Worm (Caenorhabditis elegans) whole organism, L4 larva: ENCODE results near the gene Y110A2AL.4.
"Not testable (repeated sequence)": the region's sequence is repeated elsewhere in the genome, so short reads cannot be mapped to it uniquely, and the experiment has no call there.

Experiments
- F37D6.2 ChIP-seq: sonication (generic microtip); optimal IDR thresholded peaks from 2 replicates; lab custom pipeline; 2016; ENCODE audit warnings: mild to moderate bottlenecking, missing genetic modification characterization, missing compliant biosample characterization
- F44E2.7 ChIP-seq: fragments of 200-800 bp; sonication (Bioruptor generic); IDR thresholded peaks from 2 replicates; pipeline ENCODE4 v2.1.2; 2022; ENCODE audit warnings: missing genetic modification characterization, missing compliant biosample characterization
- F49E8.2 ChIP-seq: sonication (generic microtip); optimal IDR thresholded peaks from 2 replicates; lab custom pipeline; 2016; ENCODE audit warnings: missing compliant biosample characterization, mild to moderate bottlenecking, missing genetic modification characterization, borderline replicate concordance
- R02D3.7 ChIP-seq: fragments of 150-350 bp; sonication (generic microtip); optimal IDR thresholded peaks from 3 replicates; lab custom pipeline; 2014; ENCODE audit warnings: missing biosample characterization, missing genetic modification characterization
- T20F7.1 ChIP-seq: fragments of 200-800 bp; sonication (Bioruptor generic); optimal IDR thresholded peaks from 2 replicates; lab custom pipeline; 2018; ENCODE audit warnings: mild to moderate bottlenecking, missing genetic modification characterization, missing compliant biosample characterization
- Y105C5A.15 ChIP-seq: fragments of 200-800 bp; sonication (Bioruptor generic); IDR thresholded peaks from 2 replicates; pipeline ENCODE4 v1.3.6; 2022; ENCODE audit warnings: missing genetic modification characterization, missing compliant biosample characterization
- Y5F2A.4 ChIP-seq: fragments of 200-800 bp; sonication (Bioruptor generic); optimal IDR thresholded peaks from 2 replicates; lab custom pipeline; 2018; ENCODE audit warnings: mild to moderate bottlenecking, missing genetic modification characterization, missing compliant biosample characterization
- Y75B8A.6 ChIP-seq: fragments of 200-800 bp; sonication (Bioruptor generic); IDR thresholded peaks from 2 replicates; pipeline ENCODE4 v1.3.6; 2022; ENCODE audit warnings: missing genetic modification reagents, missing genetic modification characterization, missing compliant biosample characterization
- aha-1 ChIP-seq: fragments of 150-350 bp; peaks from one replicate; lab custom pipeline; 2014; ENCODE audit warnings: missing biosample characterization, missing genetic modification characterization
- aly-2 ChIP-seq: sonication (generic microtip); optimal IDR thresholded peaks from 2 replicates; lab custom pipeline; 2018; ENCODE audit warnings: missing biosample characterization, missing genetic modification characterization
- ceh-28 ChIP-seq: fragments of 150-350 bp; optimal IDR thresholded peaks from 2 replicates; lab custom pipeline; 2014; ENCODE audit warnings: missing biosample characterization, missing genetic modification reagents, missing genetic modification characterization
- ceh-32 ChIP-seq: sonication (generic microtip); optimal IDR thresholded peaks from 2 replicates; lab custom pipeline; 2016; ENCODE audit warnings: mild to moderate bottlenecking, missing genetic modification characterization, missing compliant biosample characterization; ENCODE audit not compliant: poor library complexity
- ceh-62 ChIP-seq: sonication (generic microtip); optimal IDR thresholded peaks from 2 replicates; lab custom pipeline; 2017; ENCODE audit warnings: missing biosample characterization, missing genetic modification characterization
- ces-1 ChIP-seq: fragments of 150-350 bp; sonication (generic microtip); optimal IDR thresholded peaks from 4 replicates; lab custom pipeline; 2014; ENCODE audit warnings: missing biosample characterization, missing genetic modification reagents, missing genetic modification characterization
- cey-2 ChIP-seq: sonication (generic microtip); optimal IDR thresholded peaks from 3 replicates; lab custom pipeline; 2017; ENCODE audit warnings: missing genetic modification characterization, mild to moderate bottlenecking, missing compliant biosample characterization, antibody characterized with exemption, borderline replicate concordance; ENCODE audit not compliant: insufficient read depth
- daf-19 ChIP-seq: fragments of 200-800 bp; sonication (Bioruptor generic); conservative IDR thresholded peaks from 2 replicates; pipeline ENCODE4 v1.3.6; 2022; ENCODE audit warnings: missing genetic modification characterization, missing compliant biosample characterization
- dmd-9 ChIP-seq: fragments of 200-800 bp; sonication (Bioruptor generic); IDR thresholded peaks from 2 replicates; pipeline ENCODE4 v1.3.6; 2022; ENCODE audit warnings: missing genetic modification reagents, missing genetic modification characterization, missing compliant biosample characterization
- dve-1 ChIP-seq: sonication (generic microtip); optimal IDR thresholded peaks from 2 replicates; lab custom pipeline; 2017; ENCODE audit warnings: antibody characterized with exemption, mild to moderate bottlenecking, missing genetic modification characterization, missing compliant biosample characterization; ENCODE audit not compliant: insufficient read depth
- hif-1 ChIP-seq, 2 experiments: sonication (generic microtip); optimal IDR thresholded peaks; 2 replicates each; lab custom pipeline; 2016 to 2017; ENCODE audit warnings: missing compliant biosample characterization in 2 of 2, missing genetic modification characterization in 2 of 2, missing genetic modification reagents in 2 of 2, missing genotype in 2 of 2, mild to moderate bottlenecking in 1 of 2
- lim-7 ChIP-seq: fragments of 200-800 bp; sonication (Bioruptor generic); IDR thresholded peaks from 2 replicates; pipeline ENCODE4 v1.3.6; 2022; ENCODE audit warnings: missing genetic modification characterization, missing compliant biosample characterization
- lin-1 ChIP-seq: fragments of 200-800 bp; sonication (Bioruptor generic); IDR thresholded peaks from 2 replicates; pipeline ENCODE4 v1.3.6; 2022; ENCODE audit warnings: missing genetic modification reagents, missing genetic modification characterization, missing compliant biosample characterization
- lin-13 ChIP-seq: fragments of 150-350 bp; optimal IDR thresholded peaks from 2 replicates; lab custom pipeline; 2014; ENCODE audit warnings: missing biosample characterization, missing genetic modification reagents, missing genetic modification characterization
- mdl-1 ChIP-seq, 2 experiments: fragments of 150-350 bp in 1 of 2; sonication (generic microtip) in 1 of 2; optimal IDR thresholded peaks; 2 replicates each; lab custom pipeline; 2014 to 2017; ENCODE audit warnings: missing biosample characterization in 2 of 2, missing genetic modification characterization in 2 of 2
- mes-2 ChIP-seq: sonication (generic microtip); optimal IDR thresholded peaks from 2 replicates; lab custom pipeline; 2016; ENCODE audit warnings: missing genotype, mild to moderate bottlenecking, missing genetic modification characterization, missing compliant biosample characterization; ENCODE audit not compliant: poor library complexity, severe bottlenecking
- mxl-3 ChIP-seq: fragments of 200-800 bp; sonication (Bioruptor generic); optimal IDR thresholded peaks from 2 replicates; lab custom pipeline; 2018; ENCODE audit warnings: mild to moderate bottlenecking, missing genetic modification characterization, missing compliant biosample characterization
- nhr-237 ChIP-seq: sonication (generic microtip); optimal IDR thresholded peaks from 2 replicates; lab custom pipeline; 2017; ENCODE audit warnings: missing biosample characterization, missing genetic modification characterization
- nhr-77 ChIP-seq: fragments of 150-350 bp; optimal IDR thresholded peaks from 2 replicates; lab custom pipeline; 2014; ENCODE audit warnings: missing biosample characterization, missing genetic modification characterization
- php-3 ChIP-seq: fragments of 200-800 bp; sonication (Bioruptor generic); IDR thresholded peaks from 2 replicates; pipeline ENCODE4 v1.3.6; 2022; ENCODE audit warnings: missing genetic modification reagents, missing genetic modification characterization, missing compliant biosample characterization
- pqm-1 ChIP-seq: sonication (generic microtip); optimal IDR thresholded peaks from 2 replicates; lab custom pipeline; 2017; ENCODE audit warnings: missing biosample characterization, missing genetic modification characterization
- saeg-2 ChIP-seq: fragments of 200-800 bp; sonication (Bioruptor generic); IDR thresholded peaks from 2 replicates; pipeline ENCODE4 v1.3.6; 2022; ENCODE audit warnings: missing genetic modification reagents, missing genetic modification characterization, missing compliant biosample characterization
- sdz-12 ChIP-seq: fragments of 200-800 bp; sonication (Bioruptor generic); optimal IDR thresholded peaks from 2 replicates; lab custom pipeline; 2018; ENCODE audit warnings: mild to moderate bottlenecking, missing genetic modification characterization, missing compliant biosample characterization
- set-16 ChIP-seq: fragments of 200-800 bp; sonication (Bioruptor generic); IDR thresholded peaks from 2 replicates; pipeline ENCODE4 v1.3.6; 2022; ENCODE audit warnings: missing genetic modification reagents, missing genetic modification characterization, missing compliant biosample characterization
- snpc-1.2 ChIP-seq: fragments of 200-800 bp; sonication (Bioruptor generic); IDR thresholded peaks from 2 replicates; pipeline ENCODE4 v1.3.6; 2022; ENCODE audit warnings: missing genetic modification reagents, missing genetic modification characterization, missing compliant biosample characterization
- snpc-4 ChIP-seq: fragments of 150-350 bp; optimal IDR thresholded peaks from 2 replicates; lab custom pipeline; 2014; ENCODE audit warnings: missing biosample characterization, missing genetic modification characterization
- tag-97 ChIP-seq: fragments of 200-800 bp; sonication (Bioruptor generic); IDR thresholded peaks from 2 replicates; pipeline ENCODE4 v1.3.6; 2022; ENCODE audit warnings: missing genetic modification characterization, missing compliant biosample characterization
- unc-39 ChIP-seq: sonication (generic microtip); optimal IDR thresholded peaks from 2 replicates; lab custom pipeline; 2017; ENCODE audit warnings: missing biosample characterization, missing genetic modification characterization
- unc-62 ChIP-seq, 3 experiments: fragments of 150-350 bp in 1 of 3; sonication (generic microtip); optimal IDR thresholded peaks in 2 of 3; peaks in 1 of 3; 1 replicate in 1 of 3; 2 replicates in 2 of 3; lab custom pipeline; 2014 to 2017; ENCODE audit warnings: missing biosample characterization in 3 of 3, missing genetic modification characterization in 3 of 3, missing genetic modification reagents in 3 of 3, missing genotype in 1 of 3
- zfp-2 ChIP-seq: sonication (generic microtip); optimal IDR thresholded peaks from 2 replicates; lab custom pipeline; 2016; ENCODE audit warnings: mild to moderate bottlenecking, missing genetic modification characterization, missing compliant biosample characterization

Y110A2AL.4 gene

DNA sequence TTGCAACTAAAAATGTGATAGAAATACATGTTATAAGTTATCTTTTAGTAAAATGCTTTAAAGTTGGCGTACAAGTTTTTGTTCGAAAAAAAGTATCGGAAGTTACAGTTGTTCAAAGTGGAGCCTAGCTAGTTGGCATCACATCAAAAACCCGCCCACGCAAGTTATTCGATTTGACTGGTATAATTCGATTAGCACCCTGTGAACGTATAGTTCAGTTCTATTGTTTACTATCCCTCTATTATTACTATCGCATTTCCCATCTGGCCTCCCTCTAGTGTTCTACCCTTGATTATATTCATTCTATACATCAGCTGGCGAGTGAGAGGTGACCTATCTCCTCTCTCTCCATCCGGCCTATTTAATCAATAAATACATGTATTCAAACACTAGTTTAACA lies at the start of gene Y110A2AL.4:
TSS of gene Y110A2AL.4 (plus strand) at position 301 of the 400 bp plus-strand sequence.
- not testable (repeated sequence) for TF ChIP-seq set-16; cey-2 (tag; lab: Kevin White, UChicago); tag-97 (GFP tag; lab: Robert Waterston, UW)
- TF ChIP-seq, all 104 proteins: peak for 0; not testable (repeated sequence) for 104

DNA sequence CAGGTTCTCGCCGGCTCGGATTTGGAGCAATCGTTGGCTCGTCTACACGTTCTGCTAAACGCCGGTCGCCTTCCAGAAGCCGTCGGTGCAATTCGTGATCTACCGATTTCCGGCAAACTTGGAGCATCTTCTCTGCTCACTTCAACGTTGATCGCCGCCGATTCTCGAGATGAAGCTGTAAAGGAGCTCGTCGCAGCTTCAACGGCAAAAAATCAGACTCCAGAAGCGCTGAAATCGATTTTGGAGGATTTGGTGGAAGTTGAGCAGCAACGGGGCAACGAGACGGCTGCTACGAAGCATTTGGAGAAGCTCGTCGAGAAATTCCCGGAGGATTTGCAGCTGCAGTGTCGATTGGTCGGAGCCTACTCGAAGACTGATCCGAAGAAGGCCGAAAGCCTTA lies 47.4 kb upstream of the Y110A2AL.4 start:
- TF ChIP-seq Y75B8A.6 (GFP tag; lab: Robert Waterston, UW) (no peak), set-16 (peak; percentile 56)

DNA sequence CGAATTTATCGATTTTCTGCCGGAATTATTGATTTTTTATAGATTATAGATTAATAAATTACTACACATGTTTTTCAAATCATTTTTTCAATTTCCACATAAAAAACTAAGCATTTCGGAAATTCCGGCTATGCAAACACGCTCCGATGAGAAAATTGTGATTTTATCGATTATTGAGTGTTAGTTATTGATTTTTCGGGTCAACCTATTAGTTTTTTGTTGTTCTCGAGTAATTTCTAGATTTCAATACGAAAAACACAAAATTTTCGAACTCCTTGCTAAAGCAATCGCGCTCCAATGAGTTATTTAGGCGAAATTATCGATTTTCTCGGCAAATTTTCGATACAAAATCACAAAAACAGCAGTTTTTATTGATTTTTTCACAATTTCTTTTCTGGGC lies 43.7 kb upstream of the Y110A2AL.4 start:
- TF ChIP-seq unc-62 (GFP tag; optimal IDR thresholded peaks at IDR 0.05 in 1 of 2; lab: Kevin White, UChicago) (peak in 1 of 2 experiments; percentile 51), unc-62 (tag; optimal IDR thresholded peaks at IDR 0.05; lab: Kevin White, UChicago) (no peak), ceh-28 (peak; percentile 75), unc-39 (tag; lab: Kevin White, UChicago) (no peak)

DNA sequence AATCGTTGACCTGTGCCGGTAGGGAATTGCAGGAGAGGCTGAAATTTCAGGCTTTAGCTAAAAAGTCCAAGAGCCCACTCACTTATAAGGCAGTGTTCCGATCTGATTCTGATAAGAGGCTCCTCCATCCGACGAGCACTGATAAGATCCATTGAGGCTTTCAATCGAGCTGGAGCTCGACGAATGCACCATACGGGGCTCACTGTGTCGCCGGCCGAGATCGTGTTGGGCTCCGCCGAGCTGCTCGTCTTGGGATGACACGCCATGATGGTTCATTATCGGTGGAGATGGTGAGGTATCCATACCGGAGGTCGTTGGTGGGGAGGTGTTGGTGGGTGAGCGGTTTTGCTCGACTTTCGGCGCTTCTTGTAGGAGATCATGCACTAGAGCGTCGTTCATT lies 42.7 kb upstream of the Y110A2AL.4 start:
- no peak for TF ChIP-seq lim-7 (GFP tag; lab: Robert Waterston, UW)
- TF ChIP-seq set-16 = peak; percentile 48; the same call in 1 of the 2 replicates

DNA sequence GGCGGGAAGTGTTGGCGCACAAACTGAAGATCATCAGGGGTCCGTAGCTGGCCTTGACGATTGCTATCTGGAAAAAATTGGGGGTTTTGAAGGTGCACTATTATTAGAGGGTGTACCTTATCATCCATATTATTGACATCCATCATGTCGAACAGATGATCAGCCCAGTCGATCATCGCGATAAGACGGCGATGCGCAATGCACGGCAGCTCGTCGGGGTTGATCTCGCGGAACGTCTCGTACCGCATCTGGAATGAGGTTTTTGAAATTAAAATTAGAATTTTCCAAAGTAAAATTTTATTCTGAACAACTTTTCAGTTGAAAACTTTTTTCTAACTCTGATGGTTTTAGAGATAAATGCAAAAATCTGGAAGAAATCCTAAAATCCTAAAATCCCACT lies 41.2 kb upstream of the Y110A2AL.4 start:
- no peak for TF ChIP-seq hif-1 (tag; optimal IDR thresholded peaks at IDR 0.05; lab: Kevin White, UChicago)
- no peak for TF ChIP-seq php-3
- TF ChIP-seq R02D3.7 = no peak
- no peak for TF ChIP-seq T20F7.1 (GFP tag; lab: Kevin White, UChicago)
- TF ChIP-seq tag-97 (GFP tag; lab: Robert Waterston, UW) = no peak
- TF ChIP-seq sdz-12 (GFP tag; lab: Kevin White, UChicago) = no peak
- TF ChIP-seq aha-1 (tag; lab: Kevin White, UChicago) = peak; percentile 79

DNA sequence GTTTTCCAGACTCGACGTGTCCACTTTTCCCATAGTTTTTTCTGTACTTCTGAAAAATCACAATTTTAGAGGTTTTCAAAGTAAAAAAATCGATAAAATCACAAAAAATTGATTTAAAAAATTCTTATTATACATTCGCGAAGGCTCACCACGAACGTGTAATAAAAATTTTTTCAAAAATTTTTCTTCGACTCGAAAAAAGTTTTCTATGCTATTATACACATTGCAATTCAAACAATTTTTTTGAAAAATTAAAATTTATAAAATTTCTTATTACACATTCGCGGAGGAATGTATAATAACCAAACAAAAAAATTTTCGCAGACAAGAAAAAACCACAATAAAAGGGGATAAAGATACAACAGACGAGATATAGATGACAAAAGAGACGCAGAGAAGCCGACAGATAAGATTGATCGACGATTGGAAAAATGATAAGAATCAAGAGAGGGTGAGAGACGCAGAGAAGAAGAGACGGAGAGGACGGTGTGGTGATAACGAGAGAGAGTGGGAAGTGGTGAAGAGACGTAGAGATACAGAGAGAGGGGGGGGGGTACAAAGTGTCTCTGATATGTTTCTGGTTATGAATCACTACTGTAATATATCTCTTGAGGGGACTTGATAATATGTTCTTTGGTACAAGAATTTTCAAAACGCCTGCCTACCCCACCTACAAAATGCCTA lies 38.4 kb upstream of the Y110A2AL.4 start, which contains the start of gene nhr-119:
TSS of gene nhr-119 (minus strand) at position 51 of the 684 bp plus-strand sequence.
- no peak for TF ChIP-seq ceh-62 (tag; lab: Kevin White, UChicago)
- TF ChIP-seq daf-19 = no peak
- TF ChIP-seq ces-1 = no peak
- TF ChIP-seq Y5F2A.4 (GFP tag; lab: Kevin White, UChicago) = no peak
- no peak for TF ChIP-seq zfp-2
- TF ChIP-seq mxl-3 (GFP tag; lab: Kevin White, UChicago) = peak; percentile 89
- TF ChIP-seq nhr-77 (tag; lab: Kevin White, UChicago) = peak; percentile 45
- TF ChIP-seq nhr-237 (tag; lab: Kevin White, UChicago) = no peak
- TF ChIP-seq aly-2 (tag; lab: Kevin White, UChicago) = no peak
- TF ChIP-seq snpc-4 (tag; lab: Kevin White, UChicago) = no peak
- no peak for TF ChIP-seq Y105C5A.15 (GFP tag; lab: Robert Waterston, UW)
- TF ChIP-seq pqm-1 (tag; lab: Kevin White, UChicago) = peak; percentile 56
- TF ChIP-seq hif-1 (tag; optimal IDR thresholded peaks at IDR 0.05; lab: Kevin White, UChicago) = peak in 1 of 2 experiments; percentile 14
- TF ChIP-seq ceh-28 = peak; percentile 19
- peak; percentile 11 to 81 for TF ChIP-seq mdl-1 (tag; optimal IDR thresholded peaks at IDR 0.05; lab: Kevin White, UChicago)
- TF ChIP-seq lin-13 (GFP tag; lab: Kevin White, UChicago) = peak; percentile 6
- no peak for TF ChIP-seq F49E8.2 (tag; lab: Kevin White, UChicago)
- peak; percentile 68 for TF ChIP-seq mes-2 (tag; lab: Kevin White, UChicago)
- TF ChIP-seq dve-1 (tag; lab: Kevin White, UChicago) = peak; percentile 96
- no peak for TF ChIP-seq dmd-9 (GFP tag; lab: Robert Waterston, UW)
- peak; percentile 74 for TF ChIP-seq lin-1 (GFP tag; lab: Robert Waterston, UW)
- TF ChIP-seq saeg-2 (GFP tag; lab: Robert Waterston, UW) = no peak
- TF ChIP-seq F37D6.2 (tag; lab: Kevin White, UChicago) = no peak
- TF ChIP-seq snpc-1.2 (GFP tag; lab: Robert Waterston, UW) = no peak
- no peak for TF ChIP-seq T20F7.1 (GFP tag; lab: Kevin White, UChicago)
- no peak for TF ChIP-seq F44E2.7 (GFP tag; lab: Robert Waterston, UW)
- no peak for TF ChIP-seq ceh-32 (tag; lab: Kevin White, UChicago)
- peak; percentile 64 for TF ChIP-seq aha-1 (tag; lab: Kevin White, UChicago)
